Fruit fly (Drosophila melanogaster) whole organism, prepupa: ENCODE results near the gene glob1.

Source experiments
- CG9139 ChIP-seq: fragments of 200-800 bp; sonication (Bioruptor generic); optimal IDR thresholded peaks from 3 replicates; lab custom pipeline; 2017; ENCODE audit warnings: missing biosample characterization, mild to moderate bottlenecking, missing genetic modification characterization
- Ets21C ChIP-seq: fragments of 200-800 bp; sonication (Bioruptor generic); optimal IDR thresholded peaks from 3 replicates; lab custom pipeline; 2016; ENCODE audit warnings: missing biosample characterization, missing genetic modification characterization
- Hr39 ChIP-seq: fragments of 200-800 bp; sonication (Bioruptor generic); optimal IDR thresholded peaks from 2 replicates; lab custom pipeline; 2016; ENCODE audit warnings: missing biosample characterization, missing genetic modification characterization
- Lpt ChIP-seq: fragments of 200-800 bp; sonication (Bioruptor generic); optimal IDR thresholded peaks from 3 replicates; lab custom pipeline; 2016; ENCODE audit warnings: missing biosample characterization, missing genetic modification characterization

DNA sequence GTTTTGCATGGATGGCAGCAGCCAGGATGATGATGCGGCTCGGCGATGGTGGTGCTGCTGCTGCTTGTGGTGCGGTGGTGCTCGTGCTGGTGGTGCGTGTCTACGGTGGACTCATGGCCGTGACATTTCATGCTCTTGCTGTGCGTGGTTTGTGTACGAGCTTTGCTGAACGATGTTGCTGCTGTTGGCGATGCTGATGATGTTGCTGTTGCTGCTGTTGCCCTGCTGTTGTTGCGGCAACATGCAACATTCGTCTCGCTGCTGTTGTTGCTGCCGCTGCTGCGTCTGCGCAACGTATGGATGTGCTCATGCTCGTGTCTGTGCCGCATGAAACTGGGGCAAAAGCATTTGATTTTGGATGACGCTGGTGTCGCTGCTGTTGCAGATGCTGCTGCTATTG lies 8.8 kb upstream of the glob1 start:
- TF ChIP-seq CG9139 (GFP tag; lab: Kevin White, UChicago) (no peak), Lpt (no peak), Ets21C (GFP tag; lab: Kevin White, UChicago) (no peak), Hr39 (GFP tag; lab: Kevin White, UChicago) (no peak)
